Fruit fly (Drosophila melanogaster) whole organism, prepupa: ENCODE results near the gene CG3191.

Source experiments
- CG32006 ChIP-seq: fragments of 200-800 bp; sonication (Bioruptor generic); optimal IDR thresholded peaks from 3 replicates; lab custom pipeline; 2017; ENCODE audit warnings: missing biosample characterization, mild to moderate bottlenecking, missing genetic modification characterization
- CG6808 ChIP-seq: fragments of 200-800 bp; sonication (Bioruptor generic); optimal IDR thresholded peaks from 3 replicates; lab custom pipeline; 2017; ENCODE audit warnings: missing biosample characterization, missing genetic modification characterization, mild to moderate bottlenecking, moderate library complexity, missing genetic modification reagents

dm6 chrX:2242897-2243296 lies 8.9 kb downstream of the CG3191 start:
- no peak for TF ChIP-seq CG32006 (GFP tag; lab: Kevin White, UChicago)
- no peak for TF ChIP-seq CG6808
